Worm (Caenorhabditis elegans): ENCODE results near the gene frpr-1.

DNA sequence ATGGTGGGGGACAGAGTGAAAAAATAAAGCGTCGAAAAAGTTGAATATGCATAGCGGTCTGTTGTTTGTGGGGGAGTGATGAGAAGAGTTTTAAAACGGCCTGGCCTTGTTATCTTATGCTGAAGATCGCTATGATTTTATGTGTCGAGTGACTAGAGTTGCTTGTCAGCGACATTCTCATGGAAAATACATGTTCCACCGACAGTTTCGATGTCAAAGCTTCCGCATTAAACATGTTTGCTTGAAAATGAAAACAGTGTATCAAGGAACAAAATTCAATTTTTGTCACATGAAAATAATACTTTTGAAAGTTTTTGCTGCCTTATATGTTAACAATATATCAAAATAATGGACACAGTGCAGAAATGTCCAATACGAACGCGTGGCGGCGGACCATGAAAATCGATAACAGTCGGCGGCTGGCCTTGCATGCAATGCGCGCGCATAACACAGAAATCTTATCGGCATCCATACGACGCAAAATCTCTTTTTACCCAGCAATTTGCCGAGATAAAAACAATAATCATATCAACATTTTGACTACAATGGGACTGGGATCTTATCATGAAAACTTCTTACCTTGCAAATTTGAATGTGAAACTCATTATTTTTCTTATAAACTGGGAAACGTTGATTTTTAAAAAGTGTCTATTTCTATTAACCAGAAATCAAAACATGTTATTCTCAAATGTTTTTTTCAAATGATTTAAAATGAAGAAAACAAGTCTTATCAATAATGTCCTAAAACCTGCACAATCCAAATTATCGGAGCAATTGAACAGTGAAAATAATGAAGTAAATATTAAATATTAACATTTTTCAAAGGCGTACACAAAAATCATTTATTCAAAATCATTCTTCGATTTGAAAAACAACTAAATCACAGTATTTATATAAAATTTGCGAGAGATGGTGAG, 42.5 kb downstream of the frpr-1 start:
- TF ChIP-seq nhr-25 (tag; optimal IDR thresholded peaks at IDR 0.05; ENCODE audit: borderline replicate concordance, insufficient read depth), result no peak
- no peak for TF ChIP-seq snpc-4 (tag; optimal IDR thresholded peaks at IDR 0.05)
